Worm (Caenorhabditis elegans) whole organism, L4 larva: ENCODE measurements around the gene szy-2.

Experiments
- F26F4.8 ChIP-seq: fragments of 200-800 bp; sonication (Bioruptor generic); conservative IDR thresholded peaks from 2 replicates; pipeline ENCODE4 v1.3.6; 2022; ENCODE audit warnings: missing genetic modification characterization, missing compliant biosample characterization
- ama-1 ChIP-seq: fragments of 150-350 bp; optimal IDR thresholded peaks from 2 replicates; lab custom pipeline; 2014; ENCODE audit warnings: inconsistent platforms, mixed read lengths
- attf-4 ChIP-seq: sonication (generic microtip); optimal IDR thresholded peaks from 3 replicates; lab custom pipeline; 2017; ENCODE audit warnings: missing biosample characterization, missing genetic modification characterization
- fos-1 ChIP-seq: fragments of 150-350 bp; optimal IDR thresholded peaks from 2 replicates; lab custom pipeline; 2014; ENCODE audit warnings: missing biosample characterization, missing genetic modification characterization
- hlh-30 ChIP-seq: sonication (generic microtip); optimal IDR thresholded peaks from 2 replicates; lab custom pipeline; 2017; ENCODE audit warnings: antibody characterized with exemption, mild to moderate bottlenecking, missing genetic modification characterization, missing compliant biosample characterization; ENCODE audit not compliant: insufficient read depth
- nhr-10 ChIP-seq: fragments of 150-350 bp; optimal IDR thresholded peaks from 2 replicates; lab custom pipeline; 2014; ENCODE audit warnings: missing biosample characterization, missing genetic modification characterization
- nhr-111 ChIP-seq: fragments of 200-800 bp; sonication (Bioruptor generic); optimal IDR thresholded peaks from 2 replicates; lab custom pipeline; 2018; ENCODE audit warnings: mild to moderate bottlenecking, missing genetic modification characterization, missing compliant biosample characterization
- nhr-41 ChIP-seq: fragments of 200-800 bp; sonication (Bioruptor generic); IDR thresholded peaks from 2 replicates; pipeline ENCODE4 v1.3.6; 2022; ENCODE audit warnings: missing genetic modification reagents, missing genetic modification characterization, missing compliant biosample characterization
- pha-4 ChIP-seq, 2 experiments: fragments of 150-350 bp in 1 of 2; fragments of 200-800 bp in 1 of 2; sonication (Bioruptor generic) in 1 of 2; IDR thresholded peaks in 1 of 2; optimal IDR thresholded peaks in 1 of 2; 2 replicates each; pipeline versions ENCODE4 v1.3.6 to Lab custom; 2014 to 2022; ENCODE audit warnings: missing genetic modification characterization in 2 of 2, missing genetic modification reagents in 2 of 2, missing biosample characterization in 1 of 2, missing compliant biosample characterization in 1 of 2
- pqm-1 ChIP-seq: sonication (generic microtip); optimal IDR thresholded peaks from 2 replicates; lab custom pipeline; 2017; ENCODE audit warnings: missing biosample characterization, missing genetic modification characterization
- spr-1 ChIP-seq: sonication (generic microtip); optimal IDR thresholded peaks from 2 replicates; lab custom pipeline; 2016; ENCODE audit warnings: mild to moderate bottlenecking, missing genetic modification characterization, missing compliant biosample characterization
- unc-62 ChIP-seq, 3 experiments: fragments of 150-350 bp in 1 of 3; sonication (generic microtip); optimal IDR thresholded peaks in 2 of 3; peaks in 1 of 3; 1 replicate in 1 of 3; 2 replicates in 2 of 3; lab custom pipeline; 2014 to 2017; ENCODE audit warnings: missing biosample characterization in 3 of 3, missing genetic modification characterization in 3 of 3, missing genetic modification reagents in 3 of 3, missing genotype in 1 of 3

- TF ChIP-seq pqm-1 (tag; lab: Kevin White, UChicago) (no peak), attf-4 (no peak), hlh-30 (tag; lab: Kevin White, UChicago) (no peak), F26F4.8 (GFP tag; lab: Robert Waterston, UW) (no peak), nhr-111 (GFP tag; lab: Kevin White, UChicago) (no peak), spr-1 (no peak), ama-1 (lab: Kevin White, UChicago) (no peak), nhr-41 (GFP tag; lab: Robert Waterston, UW) (no peak), nhr-10 (tag; lab: Kevin White, UChicago) (no peak), unc-62 (GFP tag; optimal IDR thresholded peaks at IDR 0.05 in 1 of 2; lab: Kevin White, UChicago) (no peak), unc-62 (tag; optimal IDR thresholded peaks at IDR 0.05; lab: Kevin White, UChicago) (no peak), pha-4 (GFP tag; IDR thresholded peaks at IDR 0.05; lab: Robert Waterston, UW) (no peak), pha-4 (tag; optimal IDR thresholded peaks at IDR 0.05; lab: Kevin White, UChicago) (no peak), fos-1 (tag; lab: Kevin White, UChicago) (no peak)
These were observed 36.5 kb upstream of the szy-2 start, which contains the start of gene W03A5.1 for ce11 chrIII:5407588-5407987.
